Fruit fly (Drosophila melanogaster): ENCODE data around the gene Setd3.

The Setd3 gene

DNA sequence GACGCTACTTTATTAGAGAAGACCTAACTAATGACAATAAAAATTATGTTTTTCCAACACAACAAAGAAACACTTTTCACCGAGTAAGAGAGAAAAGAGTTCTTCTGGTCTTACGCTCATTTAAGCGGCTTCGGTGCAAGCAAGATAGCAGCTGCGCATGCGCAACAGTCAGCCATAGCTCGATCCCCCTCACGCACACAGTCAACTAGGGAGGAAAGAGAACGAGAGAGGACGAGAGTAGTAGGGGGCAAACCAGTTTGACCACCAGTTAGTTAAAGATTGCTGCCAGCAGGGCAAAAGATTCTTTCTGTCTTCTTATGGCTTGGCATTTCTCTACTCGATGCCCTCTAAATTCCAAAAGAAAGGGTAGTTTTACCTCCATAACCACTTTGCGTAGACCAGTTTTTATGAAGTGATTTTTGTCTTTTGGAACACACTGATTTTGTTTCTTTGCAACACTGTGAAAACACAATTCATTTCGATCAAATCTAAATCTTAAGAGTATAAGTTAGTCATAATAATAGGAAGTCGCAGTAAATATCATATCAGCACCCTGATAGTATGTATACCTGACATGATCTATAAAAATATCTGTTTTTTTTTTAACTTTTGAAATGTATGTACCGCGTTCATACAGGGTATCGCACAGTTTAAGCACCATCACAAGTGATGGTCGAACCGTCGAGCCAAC is 32.0 kb upstream of the Setd3 start:
- TF ChIP-seq CG34367 (tag; optimal IDR thresholded peaks at IDR 0.05) (peak; percentile 28), EcR (GFP tag; optimal IDR thresholded peaks at IDR 0.05) (peak; percentile 33), CG10348 (GFP tag; IDR thresholded peaks at IDR 0.05) (no peak), CG8159 (tag; optimal IDR thresholded peaks at IDR 0.05) (peak; percentile 47), CG8301 (tag; optimal IDR thresholded peaks at IDR 0.05) (peak; percentile 46), Pif1A (GFP tag; optimal IDR thresholded peaks at IDR 0.05) (peak; percentile 41), CG9948 (tag; optimal IDR thresholded peaks at IDR 0.05) (peak; percentile 20), CG14655 (GFP tag; optimal IDR thresholded peaks at IDR 0.05) (peak; percentile 67), D1 (tag; optimal IDR thresholded peaks at IDR 0.05) (no peak), CG15710 (tag; optimal IDR thresholded peaks at IDR 0.05) (peak; percentile 40)

DNA sequence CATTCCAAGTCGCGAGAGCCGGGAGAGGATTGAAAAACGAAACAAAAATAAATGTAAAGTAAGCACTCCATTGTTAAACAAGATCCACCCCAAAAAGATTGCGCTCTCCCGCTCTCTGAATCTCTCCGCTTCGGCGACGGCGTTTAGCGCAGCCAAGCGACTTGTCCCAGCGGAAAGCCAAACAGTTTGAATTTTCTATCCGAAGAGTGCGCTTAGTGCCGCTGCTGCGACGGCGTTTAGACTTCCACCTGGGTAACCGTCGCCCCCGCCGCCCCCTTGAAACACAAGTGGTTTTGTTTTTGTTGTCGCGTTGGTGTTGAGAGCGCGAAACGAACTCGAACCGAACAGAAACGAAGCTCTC is 29.9 kb upstream of the Setd3 start, which contains the start of gene Inx2:
TSS of gene Inx2 (plus strand) at position 181 of the 361 bp plus-strand sequence.
- TF ChIP-seq Ets98B (GFP tag; IDR thresholded peaks at IDR 0.05) (peak; percentile 78), Pif1A (GFP tag; optimal IDR thresholded peaks at IDR 0.05) (peak; percentile 58), CG13204 (GFP tag; optimal IDR thresholded peaks at IDR 0.05) (peak; percentile 58), CG12605 (GFP tag; IDR thresholded peaks at IDR 0.05) (peak; percentile 80), gl (tag; optimal IDR thresholded peaks at IDR 0.05) (peak; percentile 56), fd96Ca (GFP tag; IDR thresholded peaks at IDR 0.05) (0 out of 3 replicates have a peak, but pooled peaks have one; percentile 28), CG14655 (GFP tag; optimal IDR thresholded peaks at IDR 0.05) (no peak), CG32121 (GFP tag; IDR thresholded peaks at IDR 0.05) (peak; percentile 63), CG4496 (GFP tag; IDR thresholded peaks at IDR 0.05) (peak; percentile 76; the same call in 2 of the 3 replicates), Pif1B (GFP tag; optimal IDR thresholded peaks at IDR 0.05) (no peak), EcR (GFP tag; optimal IDR thresholded peaks at IDR 0.05) (peak; percentile 64), CG9948 (tag; optimal IDR thresholded peaks at IDR 0.05) (no peak), CG8159 (tag; optimal IDR thresholded peaks at IDR 0.05) (no peak), CG10348 (GFP tag; IDR thresholded peaks at IDR 0.05) (no peak)

DNA sequence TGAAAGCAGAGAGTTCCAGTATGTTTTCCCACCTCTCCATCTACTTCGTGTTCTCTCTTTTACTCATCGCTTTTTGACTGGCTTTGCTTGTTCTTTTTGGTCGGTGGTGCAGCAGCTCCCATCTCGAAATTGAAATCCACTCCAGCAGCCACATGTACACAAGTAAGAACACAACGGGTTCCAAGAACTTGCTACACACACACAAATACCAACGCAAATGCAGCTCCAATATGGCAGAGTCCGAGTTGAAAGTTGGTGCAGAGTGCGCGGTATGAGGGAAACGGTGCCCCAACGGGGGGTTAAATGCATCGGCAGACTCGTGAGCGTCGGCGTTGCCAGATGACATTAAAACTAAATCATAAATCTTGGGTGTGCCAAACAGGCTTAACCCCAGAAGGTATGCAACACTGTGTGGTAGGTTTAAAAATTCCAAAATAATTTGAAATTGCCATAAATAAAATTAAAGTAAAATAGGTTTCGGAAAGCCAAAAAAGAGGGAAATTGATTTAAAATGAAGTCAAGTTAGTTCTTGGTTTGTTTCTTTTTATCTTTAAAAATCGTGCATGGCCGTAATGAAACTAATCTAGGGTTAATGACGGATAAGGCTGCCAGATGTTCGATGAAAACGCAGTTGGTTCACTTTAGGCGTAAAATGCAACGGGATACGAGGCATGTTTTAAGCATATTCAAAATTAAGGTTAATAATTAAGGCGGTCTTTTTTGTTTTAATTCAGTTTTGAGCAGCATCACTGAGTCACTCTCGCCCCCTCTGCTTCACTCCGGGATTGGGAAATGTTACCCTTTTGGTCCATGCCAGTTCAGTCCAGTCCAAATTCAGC is 29.3 kb upstream of the Setd3 start:
- TF ChIP-seq CG14655 (GFP tag; optimal IDR thresholded peaks at IDR 0.05): peak; percentile 88
- no peak for TF ChIP-seq EcR (GFP tag; optimal IDR thresholded peaks at IDR 0.05)
- 0 out of 2 replicates have a peak, but pooled peaks have one; percentile 17 for TF ChIP-seq CG10348 (GFP tag; IDR thresholded peaks at IDR 0.05)
- peak; percentile 88 for TF ChIP-seq CG9948 (tag; optimal IDR thresholded peaks at IDR 0.05)
- TF ChIP-seq CG34367 (tag; optimal IDR thresholded peaks at IDR 0.05): peak; percentile 89
- peak; percentile 52; the same call in 1 of the 2 replicates for TF ChIP-seq rn (GFP tag; IDR thresholded peaks at IDR 0.05)
- TF ChIP-seq gl (tag; optimal IDR thresholded peaks at IDR 0.05): peak; percentile 11
- peak; percentile 64 for TF ChIP-seq D1 (tag; optimal IDR thresholded peaks at IDR 0.05)
- TF ChIP-seq Pif1B (GFP tag; optimal IDR thresholded peaks at IDR 0.05): peak; percentile 66
- peak; percentile 92 for TF ChIP-seq CG15710 (tag; optimal IDR thresholded peaks at IDR 0.05)
- TF ChIP-seq Pif1A (GFP tag; optimal IDR thresholded peaks at IDR 0.05): peak; percentile 65
- TF ChIP-seq CG13204 (GFP tag; optimal IDR thresholded peaks at IDR 0.05): peak; percentile 58
- TF ChIP-seq CG8159 (tag; optimal IDR thresholded peaks at IDR 0.05): peak; percentile 93
- TF ChIP-seq CG32121 (GFP tag; IDR thresholded peaks at IDR 0.05): peak; percentile 74
- peak; percentile 77 for TF ChIP-seq CG12605 (GFP tag; IDR thresholded peaks at IDR 0.05)
- TF ChIP-seq Snoo (tag; optimal IDR thresholded peaks at IDR 0.05): peak; percentile 76
- TF ChIP-seq CG4496 (GFP tag; IDR thresholded peaks at IDR 0.05): peak; percentile 89
- TF ChIP-seq fd96Ca (GFP tag; IDR thresholded peaks at IDR 0.05): peak; percentile 64; the same call in 1 of the 3 replicates
- peak; percentile 89 for TF ChIP-seq CG17806 (tag; optimal IDR thresholded peaks at IDR 0.05)
- peak; percentile 69 for TF ChIP-seq Ets98B (GFP tag; IDR thresholded peaks at IDR 0.05)
- TF ChIP-seq CG8301 (tag; optimal IDR thresholded peaks at IDR 0.05): peak; percentile 81

DNA sequence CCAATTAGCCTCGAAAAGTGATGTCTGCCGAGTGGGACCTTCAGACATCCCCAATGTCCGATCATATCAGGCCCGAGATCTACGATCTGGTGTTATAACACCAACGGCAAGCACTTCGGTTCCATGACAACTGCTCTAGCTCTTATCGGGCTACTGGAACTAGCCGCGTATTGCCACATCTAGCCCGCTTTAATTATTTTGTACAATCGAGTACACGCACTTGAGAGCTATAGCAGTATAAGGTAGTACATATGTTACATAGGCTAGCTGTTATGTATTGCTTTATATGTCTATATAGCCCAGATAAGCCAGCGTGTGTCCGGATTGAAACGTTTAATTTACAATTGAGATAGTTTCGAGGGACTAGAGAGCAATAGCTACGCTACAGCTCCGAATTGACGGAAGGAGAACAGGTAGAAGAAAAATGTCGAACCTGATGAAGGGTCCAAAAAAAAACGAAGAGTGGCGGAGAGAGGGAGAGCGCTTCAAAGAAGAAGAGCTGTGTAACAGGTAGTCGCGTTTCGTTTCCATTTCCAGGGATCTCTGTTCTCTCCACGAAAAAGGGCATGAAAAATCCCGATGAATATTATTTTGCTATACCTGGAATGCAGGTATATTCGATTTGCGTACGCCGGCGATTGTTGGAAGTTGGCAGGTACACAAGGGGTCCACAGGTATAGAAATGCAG is 28.6 kb upstream of the Setd3 start:
- TF ChIP-seq CG9948 (tag; optimal IDR thresholded peaks at IDR 0.05) (no peak), gl (tag; optimal IDR thresholded peaks at IDR 0.05) (no peak), CG13204 (GFP tag; optimal IDR thresholded peaks at IDR 0.05) (no peak), CG17806 (tag; optimal IDR thresholded peaks at IDR 0.05) (no peak), Pif1A (GFP tag; optimal IDR thresholded peaks at IDR 0.05) (no peak), CG34367 (tag; optimal IDR thresholded peaks at IDR 0.05) (no peak), EcR (GFP tag; optimal IDR thresholded peaks at IDR 0.05) (no peak), CG4496 (GFP tag; IDR thresholded peaks at IDR 0.05) (no peak), fd96Ca (GFP tag; IDR thresholded peaks at IDR 0.05) (no peak), CG15710 (tag; optimal IDR thresholded peaks at IDR 0.05) (no peak)

DNA sequence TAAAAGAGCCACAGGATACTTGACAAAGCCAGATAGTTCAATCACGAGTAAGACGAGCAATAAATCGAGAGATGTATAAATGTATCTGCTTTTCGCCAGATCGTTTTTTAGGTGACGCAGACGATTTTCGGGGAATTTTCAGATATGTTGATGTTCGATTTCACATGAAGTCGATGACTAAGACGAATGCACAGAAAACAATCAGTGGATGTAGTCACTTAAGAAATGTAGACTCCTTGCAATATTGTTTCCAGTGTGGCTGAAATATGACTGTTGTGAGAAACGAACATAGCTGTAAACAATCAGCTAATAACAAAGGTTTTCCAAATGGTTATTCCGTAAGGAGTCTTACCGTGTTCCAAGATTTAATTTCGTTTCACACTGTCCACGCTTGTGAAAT is 27.6 kb upstream of the Setd3 start:
- TF ChIP-seq CG17806 (tag; optimal IDR thresholded peaks at IDR 0.05): no peak
- TF ChIP-seq CG9948 (tag; optimal IDR thresholded peaks at IDR 0.05): no peak
- no peak for TF ChIP-seq gl (tag; optimal IDR thresholded peaks at IDR 0.05)
- TF ChIP-seq D1 (tag; optimal IDR thresholded peaks at IDR 0.05): no peak
- no peak for TF ChIP-seq CG8159 (tag; optimal IDR thresholded peaks at IDR 0.05)
- TF ChIP-seq Pif1B (GFP tag; optimal IDR thresholded peaks at IDR 0.05): no peak
- no peak for TF ChIP-seq CG4496 (GFP tag; IDR thresholded peaks at IDR 0.05)
- no peak for TF ChIP-seq rn (GFP tag; IDR thresholded peaks at IDR 0.05)
- TF ChIP-seq CG32121 (GFP tag; IDR thresholded peaks at IDR 0.05): no peak
- TF ChIP-seq CG8301 (tag; optimal IDR thresholded peaks at IDR 0.05): no peak
- no peak for TF ChIP-seq CG12605 (GFP tag; IDR thresholded peaks at IDR 0.05)
- TF ChIP-seq CG15710 (tag; optimal IDR thresholded peaks at IDR 0.05): no peak
- no peak for TF ChIP-seq Pif1A (GFP tag; optimal IDR thresholded peaks at IDR 0.05)
- TF ChIP-seq CG10348 (GFP tag; IDR thresholded peaks at IDR 0.05): no peak
- TF ChIP-seq Ets98B (GFP tag; IDR thresholded peaks at IDR 0.05): no peak
- no peak for TF ChIP-seq EcR (GFP tag; optimal IDR thresholded peaks at IDR 0.05)
- TF ChIP-seq Snoo (tag; optimal IDR thresholded peaks at IDR 0.05): no peak
- TF ChIP-seq CG14655 (GFP tag; optimal IDR thresholded peaks at IDR 0.05): no peak
- TF ChIP-seq fd96Ca (GFP tag; IDR thresholded peaks at IDR 0.05): no peak
- TF ChIP-seq CG13204 (GFP tag; optimal IDR thresholded peaks at IDR 0.05): no peak

Measured in whole organism, pupa.